Fruit fly (Drosophila melanogaster) whole organism, embryonic: ENCODE results near the gene Pino.

Experiments used
- Antp ChIP-seq: fragments of 200-800 bp; sonication (Bioruptor generic); optimal IDR thresholded peaks from 3 replicates; lab custom pipeline; 2016; ENCODE audit warnings: missing biosample characterization, missing genetic modification characterization
- CG10209 ChIP-seq: fragments of 200-800 bp; sonication (Bioruptor generic); optimal IDR thresholded peaks from 3 replicates; lab custom pipeline; 2017; ENCODE audit warnings: missing biosample characterization, mild to moderate bottlenecking, missing genetic modification characterization, missing genetic modification reagents
- CG10366 ChIP-seq: fragments of 200-800 bp; sonication (Bioruptor generic); IDR thresholded peaks from 2 replicates; pipeline ENCODE4 v1.3.6; 2022; ENCODE audit warnings: missing biosample characterization, missing genetic modification characterization
- CG10565 ChIP-seq: fragments of 200-800 bp; sonication (Bioruptor generic); optimal IDR thresholded peaks from 3 replicates; lab custom pipeline; 2016; ENCODE audit warnings: missing biosample characterization, mild to moderate bottlenecking, missing genetic modification characterization
- CG11723 ChIP-seq: fragments of 200-800 bp; sonication (Bioruptor generic); optimal IDR thresholded peaks from 2 replicates; lab custom pipeline; 2017; ENCODE audit warnings: missing biosample characterization, mild to moderate bottlenecking, missing genetic modification characterization
- CG12744 ChIP-seq: fragments of 200-800 bp; sonication (Bioruptor generic); optimal IDR thresholded peaks from 2 replicates; lab custom pipeline; 2016; ENCODE audit warnings: missing biosample characterization, missing genetic modification characterization
- CG1602 ChIP-seq: fragments of 200-800 bp; sonication (Bioruptor generic); optimal IDR thresholded peaks from 3 replicates; lab custom pipeline; 2016; ENCODE audit warnings: missing biosample characterization, missing genetic modification characterization
- CG18011 ChIP-seq: fragments of 200-800 bp; sonication (Bioruptor generic); optimal IDR thresholded peaks from 2 replicates; lab custom pipeline; 2017; ENCODE audit warnings: missing biosample characterization, missing genetic modification characterization, mild to moderate bottlenecking, moderate library complexity, missing genotype
- CG2116 ChIP-seq: fragments of 200-800 bp; sonication (Bioruptor generic); optimal IDR thresholded peaks from 3 replicates; lab custom pipeline; 2018; ENCODE audit warnings: missing biosample characterization, mild to moderate bottlenecking, missing genetic modification characterization
- CG2120 ChIP-seq: fragments of 200-800 bp; sonication (Bioruptor generic); optimal IDR thresholded peaks from 3 replicates; lab custom pipeline; 2016; ENCODE audit warnings: missing biosample characterization, missing genetic modification characterization
- CG43689 ChIP-seq: fragments of 200-800 bp; sonication (Bioruptor generic); IDR thresholded peaks from 2 replicates; pipeline ENCODE4 v1.3.6; 2022; ENCODE audit warnings: missing biosample characterization, missing genetic modification characterization
- CG4730 ChIP-seq: fragments of 200-800 bp; sonication (Bioruptor generic); IDR thresholded peaks from 2 replicates; pipeline ENCODE4 v1.3.6; 2022; ENCODE audit warnings: missing biosample characterization, missing genetic modification characterization
- CG5953 ChIP-seq: fragments of 200-800 bp; sonication (Bioruptor generic); IDR thresholded peaks from 2 replicates; pipeline ENCODE4 v1.3.6; 2022; ENCODE audit warnings: missing biosample characterization, missing genetic modification characterization
- CG6254 ChIP-seq: fragments of 200-800 bp; sonication (Bioruptor generic); optimal IDR thresholded peaks from 3 replicates; lab custom pipeline; 2017; ENCODE audit warnings: mild to moderate bottlenecking, missing biosample characterization, missing genetic modification reagents, missing genetic modification characterization
- CG8478 ChIP-seq: fragments of >200 bp; optimal IDR thresholded peaks from 2 replicates; lab custom pipeline; 2018
- CG9215 ChIP-seq: fragments of 200-800 bp; sonication (Bioruptor generic); IDR thresholded peaks from 2 replicates; pipeline ENCODE4 v1.3.6; 2022; ENCODE audit warnings: missing biosample characterization, missing genetic modification characterization
- CG9727 ChIP-seq: fragments of 200-800 bp; sonication (Bioruptor generic); optimal IDR thresholded peaks from 3 replicates; lab custom pipeline; 2017; ENCODE audit warnings: missing biosample characterization, mild to moderate bottlenecking, missing genetic modification characterization
- CG9817 ChIP-seq: fragments of 200-800 bp; sonication (Bioruptor generic); optimal IDR thresholded peaks from 2 replicates; lab custom pipeline; 2018; ENCODE audit warnings: missing biosample characterization, mild to moderate bottlenecking, missing genetic modification characterization, moderate library complexity
- CG9876 ChIP-seq: fragments of 200-800 bp; sonication (Bioruptor generic); optimal IDR thresholded peaks from 2 replicates; lab custom pipeline; 2016; ENCODE audit warnings: missing biosample characterization, missing genetic modification characterization
- Doc2 ChIP-seq: fragments of 200-800 bp; sonication (Bioruptor generic); IDR thresholded peaks from 2 replicates; pipeline ENCODE4 v1.3.6; 2022; ENCODE audit warnings: missing biosample characterization, missing genetic modification characterization
- GATAe ChIP-seq: fragments of 200-800 bp; sonication (Bioruptor generic); conservative IDR thresholded peaks from 2 replicates; pipeline ENCODE4 v1.3.6; 2022; ENCODE audit warnings: missing biosample characterization, missing genetic modification characterization
- Gsc ChIP-seq: fragments of 200-800 bp; sonication (Bioruptor generic); IDR thresholded peaks from 2 replicates; pipeline ENCODE4 v1.3.6; 2022; ENCODE audit warnings: missing biosample characterization, missing genetic modification characterization
- Hmr ChIP-seq: fragments of 200-800 bp; sonication (Bioruptor generic); optimal IDR thresholded peaks from 3 replicates; lab custom pipeline; 2017; ENCODE audit warnings: mild to moderate bottlenecking, missing biosample characterization, missing genetic modification reagents, missing genetic modification characterization
- Hsf ChIP-seq: fragments of 200-800 bp; sonication (Bioruptor generic); optimal IDR thresholded peaks from 3 replicates; lab custom pipeline; 2016; ENCODE audit warnings: missing biosample characterization, missing genetic modification characterization
- MBD-R2 ChIP-seq: fragments of 200-800 bp; sonication (Bioruptor generic); IDR thresholded peaks from 2 replicates; pipeline ENCODE4 v1.3.6; 2022; ENCODE audit warnings: missing biosample characterization, missing genetic modification characterization
- NK7.1 ChIP-seq: fragments of 200-800 bp; sonication (Bioruptor generic); optimal IDR thresholded peaks from 3 replicates; lab custom pipeline; 2016; ENCODE audit warnings: missing biosample characterization, missing genetic modification characterization
- Oaz ChIP-seq: fragments of 200-800 bp; sonication (Bioruptor generic); IDR thresholded peaks from 2 replicates; pipeline ENCODE4 v1.3.6; 2022; ENCODE audit warnings: missing biosample characterization, missing genetic modification characterization
- Pdp1 ChIP-seq, 2 experiments: fragments of 200-800 bp; sonication (Bioruptor generic); optimal IDR thresholded peaks; 3 replicates each; lab custom pipeline; 2016; ENCODE audit warnings: missing biosample characterization in 2 of 2, missing genetic modification characterization in 2 of 2, mild to moderate bottlenecking in 1 of 2, moderate library complexity in 1 of 2
- Spps ChIP-seq: fragments of 200-800 bp; sonication (Bioruptor generic); optimal IDR thresholded peaks from 2 replicates; lab custom pipeline; 2018; ENCODE audit warnings: missing biosample characterization, mild to moderate bottlenecking, missing genetic modification characterization
- Stat92E ChIP-seq, 3 experiments: fragments of >200 bp in 2 of 3; fragments of 200-800 bp in 1 of 3; sonication (Bioruptor generic) in 1 of 3; optimal IDR thresholded peaks; 2 replicates each; lab custom pipeline; 2017 to 2019; ENCODE audit warnings: missing biosample characterization in 3 of 3, missing genetic modification characterization in 3 of 3, mild to moderate bottlenecking in 1 of 3, moderate library complexity in 1 of 3
- amos ChIP-seq: fragments of 200-800 bp; sonication (Bioruptor generic); IDR thresholded peaks from 2 replicates; pipeline ENCODE4 v1.3.6; 2022; ENCODE audit warnings: missing biosample characterization, missing genetic modification characterization; ENCODE audit not compliant: partially characterized antibody
- ems ChIP-seq: fragments of 200-800 bp; sonication (Bioruptor generic); optimal IDR thresholded peaks from 3 replicates; lab custom pipeline; 2016; ENCODE audit warnings: missing biosample characterization, missing genetic modification characterization
- eve ChIP-seq, 2 experiments: fragments of >200 bp; optimal IDR thresholded peaks; 2 replicates each; lab custom pipeline; 2017; ENCODE audit warnings: missing biosample characterization in 2 of 2, missing genetic modification characterization in 2 of 2
- fd102C ChIP-seq: fragments of 200-800 bp; sonication (Bioruptor generic); optimal IDR thresholded peaks from 2 replicates; lab custom pipeline; 2018; ENCODE audit warnings: missing biosample characterization, mild to moderate bottlenecking, missing genetic modification characterization, moderate library complexity
- jigr1 ChIP-seq: fragments of 200-800 bp; sonication (Bioruptor generic); IDR thresholded peaks from 3 replicates; pipeline ENCODE4 v1.3.6; 2022; ENCODE audit warnings: missing biosample characterization, missing genetic modification characterization
- lilli ChIP-seq: fragments of 200-800 bp; sonication (Bioruptor generic); optimal IDR thresholded peaks from 3 replicates; lab custom pipeline; 2016; ENCODE audit warnings: missing biosample characterization, missing genetic modification characterization
- nau ChIP-seq: fragments of 200-800 bp; sonication (Bioruptor generic); optimal IDR thresholded peaks from 3 replicates; lab custom pipeline; 2017; ENCODE audit warnings: missing biosample characterization, mild to moderate bottlenecking, missing genetic modification characterization, missing genetic modification reagents
- oc ChIP-seq: fragments of 200-800 bp; sonication (Bioruptor generic); optimal IDR thresholded peaks from 2 replicates; lab custom pipeline; 2018; ENCODE audit warnings: missing biosample characterization, mild to moderate bottlenecking, missing genetic modification characterization, moderate library complexity
- onecut ChIP-seq: fragments of 200-800 bp; sonication (Bioruptor generic); IDR thresholded peaks from 2 replicates; pipeline ENCODE4 v1.3.6; 2022; ENCODE audit warnings: missing biosample characterization, missing genetic modification characterization
- otp ChIP-seq: fragments of 200-800 bp; sonication (Bioruptor generic); IDR thresholded peaks from 3 replicates; pipeline ENCODE4, ENCODE4 v1.3.6; 2022; ENCODE audit warnings: missing biosample characterization, missing genetic modification characterization
- p53 ChIP-seq: fragments of 200-800 bp; sonication (Bioruptor generic); optimal IDR thresholded peaks from 2 replicates; lab custom pipeline; 2016; ENCODE audit warnings: missing biosample characterization, missing genetic modification characterization
- peb ChIP-seq: fragments of 200-800 bp; sonication (Bioruptor generic); IDR thresholded peaks from 2 replicates; pipeline ENCODE4 v1.3.6; 2022; ENCODE audit warnings: missing biosample characterization, missing genetic modification characterization
- phol ChIP-seq: fragments of 200-800 bp; sonication (Bioruptor generic); optimal IDR thresholded peaks from 3 replicates; lab custom pipeline; 2018; ENCODE audit warnings: missing biosample characterization, mild to moderate bottlenecking, missing genetic modification characterization, moderate library complexity
- sc ChIP-seq, 3 experiments: fragments of >200 bp in 2 of 3; fragments of 200-800 bp in 1 of 3; sonication (Bioruptor generic) in 1 of 3; optimal IDR thresholded peaks; 2 replicates in 2 of 3; 3 replicates in 1 of 3; lab custom pipeline; 2017; ENCODE audit warnings: mild to moderate bottlenecking in 1 of 3, missing biosample characterization in 1 of 3, missing genetic modification characterization in 1 of 3, missing genetic modification reagents in 1 of 3
- sd ChIP-seq: fragments of 200-800 bp; sonication (Bioruptor generic); optimal IDR thresholded peaks from 3 replicates; lab custom pipeline; 2018; ENCODE audit warnings: missing biosample characterization, mild to moderate bottlenecking, missing genetic modification characterization, moderate library complexity
- slou ChIP-seq: fragments of 200-800 bp; sonication (Bioruptor generic); optimal IDR thresholded peaks from 3 replicates; lab custom pipeline; 2016; ENCODE audit warnings: missing biosample characterization, missing genetic modification characterization
- sr ChIP-seq: fragments of 200-800 bp; sonication (Bioruptor generic); IDR thresholded peaks from 3 replicates; pipeline ENCODE4 v1.3.6; 2022; ENCODE audit warnings: missing biosample characterization, missing genetic modification characterization
- stwl ChIP-seq: fragments of 200-800 bp; sonication (Bioruptor generic); optimal IDR thresholded peaks from 3 replicates; lab custom pipeline; 2018; ENCODE audit warnings: missing biosample characterization, mild to moderate bottlenecking, missing genetic modification characterization, moderate library complexity
- twi ChIP-seq: fragments of 200-800 bp; optimal IDR thresholded peaks from 2 replicates; lab custom pipeline; 2019; ENCODE audit warnings: missing biosample characterization, mild to moderate bottlenecking, missing genetic modification characterization, moderate library complexity
- vfl ChIP-seq: fragments of 200-800 bp; sonication (Bioruptor generic); optimal IDR thresholded peaks from 2 replicates; lab custom pipeline; 2016; ENCODE audit warnings: missing biosample characterization, missing genetic modification characterization
- zfh2 ChIP-seq: fragments of 200-800 bp; sonication (Bioruptor generic); optimal IDR thresholded peaks from 2 replicates; lab custom pipeline; 2016; ENCODE audit warnings: missing biosample characterization, missing genetic modification characterization

The Pino gene

DNA sequence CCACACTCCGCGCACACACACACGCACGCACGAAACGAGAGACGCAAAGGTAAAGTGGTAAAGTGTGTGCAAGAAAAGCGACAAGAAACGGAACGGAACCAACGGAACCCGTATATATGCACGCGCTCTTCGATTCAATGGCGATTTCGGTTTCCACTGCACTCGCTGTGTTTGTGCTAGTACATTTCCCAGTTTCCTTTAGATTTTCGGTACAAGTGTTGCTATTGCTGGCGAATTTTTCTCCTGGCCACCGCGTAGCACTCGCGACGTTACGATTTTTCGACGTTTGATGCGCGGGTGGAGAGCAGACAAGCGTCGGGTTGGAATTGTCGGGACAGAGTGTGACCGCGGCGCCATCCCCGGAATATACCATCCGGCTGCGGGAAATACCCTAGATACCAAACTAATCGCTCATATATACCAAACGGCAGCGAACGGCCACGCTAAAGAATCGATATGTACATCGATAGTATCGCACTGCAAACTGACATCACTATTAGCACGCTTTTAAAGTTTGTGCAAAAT, 51.2 kb downstream of the Pino start, which contains the start of the genes S and ast (continued):
- TF ChIP-seq Gsc (GFP tag; lab: Robert Waterston, UW) = no peak
- TF ChIP-seq stwl (tag; lab: Kevin White, UChicago) = peak; percentile 72
- no peak for TF ChIP-seq CG1602 (GFP tag; lab: Kevin White, UChicago)
- peak; percentile 77 for TF ChIP-seq Hmr (GFP tag; lab: Kevin White, UChicago)
- no peak for TF ChIP-seq ems
- peak; percentile 13 for TF ChIP-seq CG12744 (GFP tag; lab: Kevin White, UChicago)
- TF ChIP-seq slou (GFP tag; lab: Kevin White, UChicago) = no peak
- TF ChIP-seq sd (tag; lab: Kevin White, UChicago) = no peak
- TF ChIP-seq oc (tag; lab: Kevin White, UChicago) = no peak
- no peak for TF ChIP-seq GATAe
- 0 out of 3 replicates have a peak, but pooled peaks have one; percentile 13 for TF ChIP-seq sr (GFP tag; lab: Robert Waterston, UW)
- peak; percentile 5 for TF ChIP-seq CG8478
- no peak for TF ChIP-seq NK7.1 (GFP tag; lab: Kevin White, UChicago)
- no peak for TF ChIP-seq Spps
- no peak for TF ChIP-seq CG43689 (GFP tag; lab: Robert Waterston, UW)
- TF ChIP-seq CG2120 (GFP tag; lab: Kevin White, UChicago) = peak; percentile 19
- TF ChIP-seq CG9727 (GFP tag; lab: Kevin White, UChicago) = no peak
- TF ChIP-seq CG9817 (tag; lab: Kevin White, UChicago) = peak; percentile 18
- TF ChIP-seq CG5953 (GFP tag; lab: Robert Waterston, UW) = no peak
- TF ChIP-seq p53 (GFP tag; lab: Kevin White, UChicago) = peak; percentile 39
- TF ChIP-seq eve (GFP tag; optimal IDR thresholded peaks at IDR 0.05; lab: Kevin White, UChicago) = no peak
- TF ChIP-seq CG4730 = no peak
- peak; percentile 22 for TF ChIP-seq twi (tag; lab: Kevin White, UChicago)
- TF ChIP-seq CG10209 (GFP tag; lab: Kevin White, UChicago) = no peak
- peak; percentile 99 for TF ChIP-seq amos
- TF ChIP-seq Antp (GFP tag; lab: Kevin White, UChicago) = peak; percentile 40
- no peak for TF ChIP-seq CG6254 (GFP tag; lab: Kevin White, UChicago)
- TF ChIP-seq Stat92E (GFP tag; optimal IDR thresholded peaks at IDR 0.05; lab: Kevin White, UChicago) = peak in 1 of 3 experiments; percentile 79
- TF ChIP-seq fd102C = no peak
- TF ChIP-seq sc (optimal IDR thresholded peaks at IDR 0.05; lab: Kevin White, UChicago) = no peak
- no peak for TF ChIP-seq sc (GFP tag; optimal IDR thresholded peaks at IDR 0.05; lab: Kevin White, UChicago)
- no peak for TF ChIP-seq Oaz (GFP tag; lab: Robert Waterston, UW)
- TF ChIP-seq Doc2 (GFP tag; lab: Robert Waterston, UW) = no peak
- no peak for TF ChIP-seq peb (GFP tag; lab: Robert Waterston, UW)
- TF ChIP-seq CG11723 (GFP tag; lab: Kevin White, UChicago) = no peak
- peak; percentile 90 for TF ChIP-seq MBD-R2 (GFP tag; lab: Robert Waterston, UW)
- no peak for TF ChIP-seq CG10565 (GFP tag; lab: Kevin White, UChicago)
- TF ChIP-seq vfl (GFP tag; lab: Kevin White, UChicago) = no peak
- TF ChIP-seq Pdp1 (GFP tag; optimal IDR thresholded peaks at IDR 0.05; lab: Kevin White, UChicago) = peak in 1 of 2 experiments; percentile 52
- TF ChIP-seq jigr1 (GFP tag; lab: Robert Waterston, UW) = no peak
- TF ChIP-seq lilli (GFP tag; lab: Kevin White, UChicago) = no peak
- no peak for TF ChIP-seq nau (GFP tag; lab: Kevin White, UChicago)
- TF ChIP-seq CG10366 = no peak
- TF ChIP-seq CG18011 (GFP tag; lab: Kevin White, UChicago) = no peak
- TF ChIP-seq phol (tag; lab: Kevin White, UChicago) = peak; percentile 50
- peak; percentile 58 for TF ChIP-seq CG2116
- TF ChIP-seq Hsf (GFP tag; lab: Kevin White, UChicago) = peak; percentile 20
- TF ChIP-seq CG9215 (GFP tag; lab: Robert Waterston, UW) = no peak
- peak; percentile 40 for TF ChIP-seq CG9876 (GFP tag; lab: Kevin White, UChicago)
- TF ChIP-seq onecut (GFP tag; lab: Robert Waterston, UW) = peak; percentile 23; the same call in 1 of the 2 replicates
- TF ChIP-seq zfh2 (GFP tag; lab: Kevin White, UChicago) = no peak
- TF ChIP-seq otp (GFP tag; lab: Robert Waterston, UW) = 0 out of 3 replicates have a peak, but pooled peaks have one; percentile 12
